Fruit fly (Drosophila melanogaster) whole organism, embryonic: ENCODE data around the gene P5cr-2.

Experiments used
- Elba2 ChIP-seq: fragments of 200-800 bp; sonication (Bioruptor generic); optimal IDR thresholded peaks from 3 replicates; lab custom pipeline; 2016; ENCODE audit warnings: missing biosample characterization, missing genetic modification characterization
- Taf1 ChIP-seq: fragments of 200-800 bp; sonication (Bioruptor generic); IDR thresholded peaks from 2 replicates; pipeline ENCODE4 v1.3.6; 2022; ENCODE audit warnings: missing biosample characterization, missing genetic modification characterization
- usp ChIP-seq: fragments of >200 bp; optimal IDR thresholded peaks from 2 replicates; lab custom pipeline; 2017; ENCODE audit warnings: missing biosample characterization, missing genetic modification characterization

DNA sequence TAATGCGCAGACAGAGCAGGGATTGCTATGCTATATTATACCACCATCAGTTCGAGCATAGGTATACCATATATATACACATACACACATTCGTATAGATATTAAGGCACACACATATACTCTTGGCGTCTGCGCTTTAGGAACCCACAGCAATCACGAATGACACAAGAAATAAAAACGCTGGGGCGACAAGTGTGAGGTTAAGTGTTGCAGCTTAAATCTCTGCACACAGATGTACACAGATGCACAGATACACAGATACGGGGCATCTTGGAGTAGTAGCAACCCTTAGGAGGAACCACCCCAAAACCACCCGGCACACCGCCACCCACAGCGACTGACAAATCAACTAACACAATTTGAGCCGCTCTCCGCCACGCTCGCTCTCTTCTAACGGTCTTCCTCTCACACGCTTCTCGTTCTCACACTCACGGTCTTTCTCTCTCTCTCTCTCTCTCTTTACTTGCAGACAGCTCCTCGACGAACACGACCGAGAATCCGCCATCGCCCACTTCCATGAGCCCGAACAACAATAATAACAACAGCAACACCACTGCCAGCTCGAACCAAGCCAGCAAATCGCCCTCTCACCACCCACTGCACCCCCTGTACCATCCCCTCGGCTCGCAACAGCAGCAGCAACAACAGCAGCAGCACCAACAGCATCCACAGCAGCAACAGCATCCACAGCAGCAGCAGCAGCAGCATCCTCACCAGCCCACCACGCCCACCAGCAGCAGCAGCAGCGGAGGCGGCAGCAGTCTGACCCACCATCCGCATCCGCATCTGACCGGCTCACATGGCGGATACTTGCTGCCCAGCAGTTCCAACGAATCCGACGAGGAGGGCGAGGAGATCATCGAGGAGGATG, 32.2 kb downstream of the P5cr-2 start:
- no peak for TF ChIP-seq Elba2
- no peak for TF ChIP-seq usp (GFP tag; lab: Kevin White, UChicago)
- no peak for TF ChIP-seq Taf1 (GFP tag; lab: Robert Waterston, UW)
